Worm (Caenorhabditis elegans): ENCODE results near the gene pccb-1.

pccb-1 gene

ce11 chrX:3049233-3049632, 40.1 kb upstream of the pccb-1 start:
- TF ChIP-seq F13H6.1 (tag; optimal IDR thresholded peaks at IDR 0.05) (peak; percentile 76), lin-11 (tag; optimal IDR thresholded peaks at IDR 0.05) (peak; percentile 47), egl-27 (tag; optimal IDR thresholded peaks at IDR 0.05) (peak; percentile 56), C34F6.9 (tag; optimal IDR thresholded peaks at IDR 0.05) (peak; percentile 58), snpc-4 (tag; optimal IDR thresholded peaks at IDR 0.05) (no peak), mdl-1 (tag; optimal IDR thresholded peaks at IDR 0.05) (peak; percentile 37 to 46), sma-9 (GFP tag; optimal IDR thresholded peaks at IDR 0.05) (peak; percentile 61), sma-9 (tag; optimal IDR thresholded peaks at IDR 0.05) (no peak), nhr-129 (tag; optimal IDR thresholded peaks at IDR 0.05) (peak; percentile 78), ztf-1 (GFP tag; conservative IDR thresholded peaks at IDR 0.05) (no peak), unc-62 (GFP tag; optimal IDR thresholded peaks at IDR 0.05) (no peak), unc-55 (GFP tag; optimal IDR thresholded peaks at IDR 0.05) (peak; percentile 78), sem-4 (tag; optimal IDR thresholded peaks at IDR 0.05) (peak; percentile 30), skn-1 (tag; optimal IDR thresholded peaks at IDR 0.05) (no peak), lsy-2 (tag; optimal IDR thresholded peaks at IDR 0.05) (peak in 1 of 2 experiments; percentile 60), alr-1 (tag; optimal IDR thresholded peaks at IDR 0.05) (no peak), crh-2 (tag; optimal IDR thresholded peaks at IDR 0.05) (peak; percentile 49), lin-39 (tag; optimal IDR thresholded peaks at IDR 0.05) (no peak), elt-1 (tag; optimal IDR thresholded peaks at IDR 0.05) (no peak), zag-1 (tag; optimal IDR thresholded peaks at IDR 0.05) (peak; percentile 28), fos-1 (tag; optimal IDR thresholded peaks at IDR 0.05) (peak; percentile 70), mab-5 (tag; optimal IDR thresholded peaks at IDR 0.05) (peak; percentile 41)

- TF ChIP-seq skn-1 (tag; optimal IDR thresholded peaks at IDR 0.05) (no peak), unc-62 (GFP tag; optimal IDR thresholded peaks at IDR 0.05) (no peak), sem-4 (tag; optimal IDR thresholded peaks at IDR 0.05) (no peak), mdl-1 (tag; optimal IDR thresholded peaks at IDR 0.05) (no peak), nhr-12 (tag; optimal IDR thresholded peaks at IDR 0.05) (no peak), ceh-82 (tag; optimal IDR thresholded peaks at IDR 0.05) (no peak), elt-3 (tag; optimal IDR thresholded peaks at IDR 0.05) (no peak), ztf-4 (tag; optimal IDR thresholded peaks at IDR 0.05) (no peak), lin-39 (tag; optimal IDR thresholded peaks at IDR 0.05) (no peak), nhr-23 (tag; optimal IDR thresholded peaks at IDR 0.05) (no peak), ceh-16 (tag; optimal IDR thresholded peaks at IDR 0.05) (no peak), sma-3 (GFP tag; optimal IDR thresholded peaks at IDR 0.05) (no peak), fos-1 (tag; optimal IDR thresholded peaks at IDR 0.05) (no peak), R02D3.7 (tag; optimal IDR thresholded peaks at IDR 0.05) (no peak), lsy-2 (tag; optimal IDR thresholded peaks at IDR 0.05) (no peak), crh-2 (tag; optimal IDR thresholded peaks at IDR 0.05) (no peak)
Measured at ce11 chrX:3051315-3051993, 37.9 kb upstream of the pccb-1 start.

- TF ChIP-seq crh-2 (tag; optimal IDR thresholded peaks at IDR 0.05) (no peak), Y55F3AM.14 (GFP tag; optimal IDR thresholded peaks at IDR 0.05) (no peak), snpc-4 (tag; optimal IDR thresholded peaks at IDR 0.05) (no peak), sma-9 (GFP tag; optimal IDR thresholded peaks at IDR 0.05) (peak; percentile 27), sma-9 (tag; optimal IDR thresholded peaks at IDR 0.05) (no peak), dmd-4 (tag; optimal IDR thresholded peaks at IDR 0.05) (no peak)
Measured at ce11 chrX:3054394-3054793, 35.0 kb upstream of the pccb-1 start.

- TF ChIP-seq mab-5 (tag; optimal IDR thresholded peaks at IDR 0.05) (no peak), fos-1 (tag; optimal IDR thresholded peaks at IDR 0.05) (peak; percentile 37), sma-9 (GFP tag; optimal IDR thresholded peaks at IDR 0.05) (peak; percentile 43), sma-9 (tag; optimal IDR thresholded peaks at IDR 0.05) (no peak)
Measured at ce11 chrX:3054802-3055201, 34.5 kb upstream of the pccb-1 start, which contains the start of gene twk-26. Gene twk-26, minus strand, starts transcription at chrX:3054824.

ce11 chrX:3056098-3056497, 33.3 kb upstream of the pccb-1 start:
- TF ChIP-seq nhr-129 (tag; optimal IDR thresholded peaks at IDR 0.05) (no peak), nhr-77 (tag; optimal IDR thresholded peaks at IDR 0.05) (no peak), sem-4 (tag; optimal IDR thresholded peaks at IDR 0.05) (no peak), nhr-23 (tag; optimal IDR thresholded peaks at IDR 0.05) (no peak), snpc-4 (tag; optimal IDR thresholded peaks at IDR 0.05) (peak; percentile 32), alr-1 (tag; optimal IDR thresholded peaks at IDR 0.05) (no peak), unc-55 (GFP tag; optimal IDR thresholded peaks at IDR 0.05) (no peak), peb-1 (tag; optimal IDR thresholded peaks at IDR 0.05) (no peak)

Data from whole organism, L2 larva.